Worm (Caenorhabditis elegans) whole organism, L4 larva: ENCODE results near the gene kars-1.
"Not testable (repeated sequence)": the region's sequence is repeated elsewhere in the genome, so short reads cannot be mapped to it uniquely, and the experiment has no call there.

Source experiments
- D1046.2 ChIP-seq: fragments of 200-800 bp; sonication (Bioruptor generic); IDR thresholded peaks from 2 replicates; pipeline ENCODE4 v1.3.6; 2022; ENCODE audit warnings: missing genetic modification characterization, missing compliant biosample characterization
- F49E8.2 ChIP-seq: sonication (generic microtip); optimal IDR thresholded peaks from 2 replicates; lab custom pipeline; 2016; ENCODE audit warnings: missing compliant biosample characterization, mild to moderate bottlenecking, missing genetic modification characterization, borderline replicate concordance
- T20F7.1 ChIP-seq: fragments of 200-800 bp; sonication (Bioruptor generic); optimal IDR thresholded peaks from 2 replicates; lab custom pipeline; 2018; ENCODE audit warnings: mild to moderate bottlenecking, missing genetic modification characterization, missing compliant biosample characterization
- T26A8.4 ChIP-seq: fragments of 200-800 bp; sonication (Bioruptor generic); IDR thresholded peaks from 2 replicates; pipeline ENCODE4 v1.3.6; 2022; ENCODE audit warnings: missing genetic modification characterization, missing compliant biosample characterization
- Y105C5A.15 ChIP-seq: fragments of 200-800 bp; sonication (Bioruptor generic); IDR thresholded peaks from 2 replicates; pipeline ENCODE4 v1.3.6; 2022; ENCODE audit warnings: missing genetic modification characterization, missing compliant biosample characterization
- Y48G9A.11 ChIP-seq: fragments of 200-800 bp; sonication (Bioruptor generic); IDR thresholded peaks from 2 replicates; pipeline ENCODE4 v1.3.6; 2022; ENCODE audit warnings: missing genetic modification reagents, missing genetic modification characterization, missing compliant biosample characterization
- Y75B8A.6 ChIP-seq: fragments of 200-800 bp; sonication (Bioruptor generic); IDR thresholded peaks from 2 replicates; pipeline ENCODE4 v1.3.6; 2022; ENCODE audit warnings: missing genetic modification reagents, missing genetic modification characterization, missing compliant biosample characterization
- ZK337.2 ChIP-seq: fragments of 200-800 bp; sonication (Bioruptor generic); IDR thresholded peaks from 2 replicates; pipeline ENCODE4 v1.3.6; 2022; ENCODE audit warnings: missing genetic modification reagents, missing genetic modification characterization, missing compliant biosample characterization
- aly-2 ChIP-seq: sonication (generic microtip); optimal IDR thresholded peaks from 2 replicates; lab custom pipeline; 2018; ENCODE audit warnings: missing biosample characterization, missing genetic modification characterization
- ceh-20 ChIP-seq: fragments of 200-800 bp; sonication (Bioruptor generic); IDR thresholded peaks from 2 replicates; pipeline ENCODE4 v1.3.6; 2022; ENCODE audit warnings: missing genetic modification reagents, missing genetic modification characterization, missing compliant biosample characterization
- ceh-32 ChIP-seq: sonication (generic microtip); optimal IDR thresholded peaks from 2 replicates; lab custom pipeline; 2016; ENCODE audit warnings: mild to moderate bottlenecking, missing genetic modification characterization, missing compliant biosample characterization; ENCODE audit not compliant: poor library complexity
- ceh-44 ChIP-seq: fragments of 200-800 bp; sonication (Bioruptor generic); IDR thresholded peaks from 2 replicates; pipeline ENCODE4 v1.3.6; 2022; ENCODE audit warnings: missing genetic modification reagents, missing genetic modification characterization, missing compliant biosample characterization
- cey-2 ChIP-seq: sonication (generic microtip); optimal IDR thresholded peaks from 3 replicates; lab custom pipeline; 2017; ENCODE audit warnings: missing genetic modification characterization, mild to moderate bottlenecking, missing compliant biosample characterization, antibody characterized with exemption, borderline replicate concordance; ENCODE audit not compliant: insufficient read depth
- ctbp-1 ChIP-seq: fragments of 200-800 bp; sonication (Bioruptor generic); IDR thresholded peaks from 2 replicates; pipeline ENCODE4 v1.3.6; 2022; ENCODE audit warnings: missing genetic modification reagents, missing genetic modification characterization, missing compliant biosample characterization
- daf-8 ChIP-seq: fragments of 200-800 bp; sonication (Bioruptor generic); IDR thresholded peaks from 2 replicates; pipeline ENCODE4 v1.3.6; 2022; ENCODE audit warnings: missing genetic modification characterization, missing compliant biosample characterization
- dmd-6 ChIP-seq: fragments of 200-800 bp; sonication (Bioruptor generic); IDR thresholded peaks from 2 replicates; pipeline ENCODE4 v1.3.6; 2022; ENCODE audit warnings: missing genetic modification reagents, missing genetic modification characterization, missing compliant biosample characterization
- dmd-8 ChIP-seq: fragments of 200-800 bp; sonication (Bioruptor generic); IDR thresholded peaks from 2 replicates; pipeline ENCODE4 v1.3.6; 2022; ENCODE audit warnings: missing genetic modification characterization, missing compliant biosample characterization
- egl-27 ChIP-seq: sonication (generic microtip); optimal IDR thresholded peaks from 3 replicates; lab custom pipeline; 2017; ENCODE audit warnings: missing biosample characterization, missing genetic modification reagents, missing genetic modification characterization
- egl-43 ChIP-seq: fragments of 200-800 bp; sonication (Bioruptor generic); IDR thresholded peaks from 2 replicates; pipeline ENCODE4 v1.3.6; 2022; ENCODE audit warnings: missing genetic modification reagents, missing genetic modification characterization, missing compliant biosample characterization
- lim-7 ChIP-seq: fragments of 200-800 bp; sonication (Bioruptor generic); IDR thresholded peaks from 2 replicates; pipeline ENCODE4 v1.3.6; 2022; ENCODE audit warnings: missing genetic modification characterization, missing compliant biosample characterization
- lin-1 ChIP-seq: fragments of 200-800 bp; sonication (Bioruptor generic); IDR thresholded peaks from 2 replicates; pipeline ENCODE4 v1.3.6; 2022; ENCODE audit warnings: missing genetic modification reagents, missing genetic modification characterization, missing compliant biosample characterization
- lin-13 ChIP-seq: fragments of 150-350 bp; optimal IDR thresholded peaks from 2 replicates; lab custom pipeline; 2014; ENCODE audit warnings: missing biosample characterization, missing genetic modification reagents, missing genetic modification characterization
- lin-29 ChIP-seq: fragments of 200-800 bp; sonication (Bioruptor generic); IDR thresholded peaks from 2 replicates; pipeline ENCODE4 v1.3.6; 2022; ENCODE audit warnings: missing genetic modification reagents, missing genetic modification characterization, missing compliant biosample characterization
- lin-38 ChIP-seq: fragments of 200-800 bp; sonication (Bioruptor generic); IDR thresholded peaks from 2 replicates; pipeline ENCODE4 v1.3.6; 2022; ENCODE audit warnings: missing genetic modification reagents, missing genetic modification characterization, missing compliant biosample characterization
- lsy-2 ChIP-seq, 2 experiments: fragments of 150-350 bp in 1 of 2; sonication (generic microtip) in 1 of 2; optimal IDR thresholded peaks; 2 replicates each; lab custom pipeline; 2014 to 2017; ENCODE audit warnings: missing biosample characterization in 2 of 2, missing genetic modification characterization in 2 of 2
- madf-5 ChIP-seq, 2 experiments: fragments of 200-800 bp; sonication (Bioruptor generic); IDR thresholded peaks; 2 replicates each; pipeline ENCODE4 v1.3.6; 2022; ENCODE audit warnings: missing compliant biosample characterization in 2 of 2, missing genetic modification characterization in 2 of 2
- mdl-1 ChIP-seq, 2 experiments: fragments of 150-350 bp in 1 of 2; sonication (generic microtip) in 1 of 2; optimal IDR thresholded peaks; 2 replicates each; lab custom pipeline; 2014 to 2017; ENCODE audit warnings: missing biosample characterization in 2 of 2, missing genetic modification characterization in 2 of 2
- mdt-29 ChIP-seq: fragments of 200-800 bp; sonication (Bioruptor generic); IDR thresholded peaks from 2 replicates; pipeline ENCODE4 v1.3.6; 2022; ENCODE audit warnings: missing genetic modification reagents, missing genetic modification characterization, missing compliant biosample characterization
- mes-2 ChIP-seq: sonication (generic microtip); optimal IDR thresholded peaks from 2 replicates; lab custom pipeline; 2016; ENCODE audit warnings: missing genotype, mild to moderate bottlenecking, missing genetic modification characterization, missing compliant biosample characterization; ENCODE audit not compliant: poor library complexity, severe bottlenecking
- nhr-11 ChIP-seq: fragments of 150-350 bp; optimal IDR thresholded peaks from 2 replicates; lab custom pipeline; 2014; ENCODE audit warnings: missing biosample characterization, missing genetic modification characterization
- nhr-111 ChIP-seq: fragments of 200-800 bp; sonication (Bioruptor generic); optimal IDR thresholded peaks from 2 replicates; lab custom pipeline; 2018; ENCODE audit warnings: mild to moderate bottlenecking, missing genetic modification characterization, missing compliant biosample characterization
- nhr-41 ChIP-seq: fragments of 200-800 bp; sonication (Bioruptor generic); IDR thresholded peaks from 2 replicates; pipeline ENCODE4 v1.3.6; 2022; ENCODE audit warnings: missing genetic modification reagents, missing genetic modification characterization, missing compliant biosample characterization
- nhr-42 ChIP-seq: fragments of 200-800 bp; sonication (Bioruptor generic); IDR thresholded peaks from 2 replicates; pipeline ENCODE4 v1.3.6; 2022; ENCODE audit warnings: missing genetic modification characterization, missing compliant biosample characterization
- pha-4 ChIP-seq, 2 experiments: fragments of 150-350 bp in 1 of 2; fragments of 200-800 bp in 1 of 2; sonication (Bioruptor generic) in 1 of 2; IDR thresholded peaks in 1 of 2; optimal IDR thresholded peaks in 1 of 2; 2 replicates each; pipeline versions ENCODE4 v1.3.6 to Lab custom; 2014 to 2022; ENCODE audit warnings: missing genetic modification characterization in 2 of 2, missing genetic modification reagents in 2 of 2, missing biosample characterization in 1 of 2, missing compliant biosample characterization in 1 of 2
- rbr-2 ChIP-seq: sonication (generic microtip); optimal IDR thresholded peaks from 2 replicates; lab custom pipeline; 2016; ENCODE audit warnings: missing genotype, missing genetic modification characterization, missing compliant biosample characterization
- saeg-2 ChIP-seq: fragments of 200-800 bp; sonication (Bioruptor generic); IDR thresholded peaks from 2 replicates; pipeline ENCODE4 v1.3.6; 2022; ENCODE audit warnings: missing genetic modification reagents, missing genetic modification characterization, missing compliant biosample characterization
- set-16 ChIP-seq: fragments of 200-800 bp; sonication (Bioruptor generic); IDR thresholded peaks from 2 replicates; pipeline ENCODE4 v1.3.6; 2022; ENCODE audit warnings: missing genetic modification reagents, missing genetic modification characterization, missing compliant biosample characterization
- snpc-1.2 ChIP-seq: fragments of 200-800 bp; sonication (Bioruptor generic); IDR thresholded peaks from 2 replicates; pipeline ENCODE4 v1.3.6; 2022; ENCODE audit warnings: missing genetic modification reagents, missing genetic modification characterization, missing compliant biosample characterization
- snpc-4 ChIP-seq: fragments of 150-350 bp; optimal IDR thresholded peaks from 2 replicates; lab custom pipeline; 2014; ENCODE audit warnings: missing biosample characterization, missing genetic modification characterization
- tag-97 ChIP-seq: fragments of 200-800 bp; sonication (Bioruptor generic); IDR thresholded peaks from 2 replicates; pipeline ENCODE4 v1.3.6; 2022; ENCODE audit warnings: missing genetic modification characterization, missing compliant biosample characterization
- tra-1 ChIP-seq: fragments of 200-800 bp; sonication (Bioruptor generic); IDR thresholded peaks from 2 replicates; pipeline ENCODE4 v1.3.6; 2022; ENCODE audit warnings: missing genetic modification reagents, missing genetic modification characterization, missing compliant biosample characterization
- unc-130 ChIP-seq: sonication (generic microtip); optimal IDR thresholded peaks from 2 replicates; lab custom pipeline; 2016; ENCODE audit warnings: missing genetic modification reagents, missing genetic modification characterization, missing compliant biosample characterization
- unc-39 ChIP-seq: sonication (generic microtip); optimal IDR thresholded peaks from 2 replicates; lab custom pipeline; 2017; ENCODE audit warnings: missing biosample characterization, missing genetic modification characterization
- unc-62 ChIP-seq, 3 experiments: fragments of 150-350 bp in 1 of 3; sonication (generic microtip); optimal IDR thresholded peaks in 2 of 3; peaks in 1 of 3; 1 replicate in 1 of 3; 2 replicates in 2 of 3; lab custom pipeline; 2014 to 2017; ENCODE audit warnings: missing biosample characterization in 3 of 3, missing genetic modification characterization in 3 of 3, missing genetic modification reagents in 3 of 3, missing genotype in 1 of 3
- vab-7 ChIP-seq: fragments of 200-800 bp; sonication (Bioruptor generic); IDR thresholded peaks from 2 replicates; pipeline ENCODE4 v1.3.6; 2022; ENCODE audit warnings: missing genetic modification reagents, missing genetic modification characterization, missing compliant biosample characterization
- zfp-3 ChIP-seq: fragments of 200-800 bp; sonication (Bioruptor generic); conservative IDR thresholded peaks from 2 replicates; pipeline ENCODE4 v1.3.6; 2022; ENCODE audit warnings: missing genetic modification reagents, missing genetic modification characterization, missing compliant biosample characterization

Gene kars-1

ce11 chrII:7049470-7049869, 22.7 kb downstream of the kars-1 start:
- no peak for TF ChIP-seq ceh-44 (GFP tag; lab: Robert Waterston, UW)
- TF ChIP-seq rbr-2 (tag; lab: Kevin White, UChicago) = no peak
- TF ChIP-seq tra-1 (GFP tag; lab: Robert Waterston, UW) = no peak
- no peak for TF ChIP-seq snpc-4 (tag; lab: Kevin White, UChicago)
- peak in 1 of 2 experiments; percentile 19 for TF ChIP-seq unc-62 (GFP tag; optimal IDR thresholded peaks at IDR 0.05 in 1 of 2; lab: Kevin White, UChicago)
- no peak for TF ChIP-seq unc-62 (tag; optimal IDR thresholded peaks at IDR 0.05; lab: Kevin White, UChicago)
- TF ChIP-seq aly-2 (tag; lab: Kevin White, UChicago) = no peak
- peak; percentile 35; the same call in 1 of the 2 replicates for TF ChIP-seq lin-38 (GFP tag; lab: Robert Waterston, UW)
- TF ChIP-seq T20F7.1 (GFP tag; lab: Kevin White, UChicago) = no peak
- TF ChIP-seq set-16 = peak; percentile 78
- TF ChIP-seq ceh-32 (tag; lab: Kevin White, UChicago) = no peak
- TF ChIP-seq unc-39 (tag; lab: Kevin White, UChicago) = no peak
- TF ChIP-seq lin-13 (GFP tag; lab: Kevin White, UChicago) = no peak
- TF ChIP-seq egl-43 (GFP tag; lab: Robert Waterston, UW) = peak; percentile 72
- no peak for TF ChIP-seq cey-2
- TF ChIP-seq ZK337.2 (GFP tag; lab: Robert Waterston, UW) = no peak
- TF ChIP-seq nhr-42 (GFP tag; lab: Robert Waterston, UW) = no peak
- no peak for TF ChIP-seq mdl-1 (tag; optimal IDR thresholded peaks at IDR 0.05; lab: Kevin White, UChicago)
- TF ChIP-seq F49E8.2 (tag; lab: Kevin White, UChicago) = no peak
- no peak for TF ChIP-seq ctbp-1 (GFP tag; lab: Robert Waterston, UW)
- no peak for TF ChIP-seq tag-97 (GFP tag; lab: Robert Waterston, UW)
- no peak for TF ChIP-seq Y105C5A.15 (GFP tag; lab: Robert Waterston, UW)
- no peak for TF ChIP-seq nhr-111 (GFP tag; lab: Kevin White, UChicago)
- TF ChIP-seq nhr-11 = no peak
- TF ChIP-seq unc-130 (GFP tag; lab: Kevin White, UChicago) = no peak
- TF ChIP-seq egl-27 = no peak
- TF ChIP-seq lim-7 = 0 out of 2 replicates have a peak, but pooled peaks have one; percentile 10
- no peak for TF ChIP-seq lsy-2 (tag; optimal IDR thresholded peaks at IDR 0.05; lab: Kevin White, UChicago)
- TF ChIP-seq, all 104 proteins: peak for 5

DNA sequence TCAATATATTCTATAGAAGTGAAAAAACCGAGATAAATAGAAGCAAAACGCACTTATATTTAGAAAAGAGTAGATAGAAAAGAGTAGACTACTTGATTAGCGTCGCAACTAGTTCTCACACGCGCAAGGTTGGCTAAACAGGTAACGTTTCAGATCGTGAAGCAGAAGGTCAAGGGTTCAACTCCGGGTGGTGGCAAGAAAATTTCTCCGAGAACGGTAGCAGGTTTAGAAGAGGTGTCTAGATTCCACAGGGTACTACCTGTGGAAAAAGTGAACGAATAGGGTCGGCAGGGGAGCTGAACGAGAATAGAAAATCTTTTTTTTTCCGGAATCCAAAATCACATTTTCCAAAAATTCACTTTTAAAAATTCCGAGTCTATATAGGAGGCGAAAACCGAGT, 30.1 kb downstream of the kars-1 start:
- TF ChIP-seq mes-2 (peak; percentile 3), lin-38 (GFP tag; lab: Robert Waterston, UW) (peak; percentile 82), mdt-29 (peak; percentile 70), Y75B8A.6 (GFP tag; lab: Robert Waterston, UW) (0 out of 2 replicates have a peak, but pooled peaks have one; percentile 15), ctbp-1 (GFP tag; lab: Robert Waterston, UW) (peak; percentile 73), daf-8 (0 out of 2 replicates have a peak, but pooled peaks have one; percentile 61), saeg-2 (0 out of 2 replicates have a peak, but pooled peaks have one; percentile 15), dmd-6 (GFP tag; lab: Robert Waterston, UW) (peak; percentile 29; the same call in 1 of the 2 replicates), snpc-1.2 (peak; percentile 78), zfp-3 (GFP tag; lab: Robert Waterston, UW) (peak; percentile 46; the same call in 1 of the 2 replicates), madf-5 (GFP tag; IDR thresholded peaks at IDR 0.05; lab: Robert Waterston, UW) (peak; percentile 38 to 92; a peak in 3 of 4 replicates), nhr-41 (peak; percentile 60; the same call in 1 of the 2 replicates), nhr-42 (GFP tag; lab: Robert Waterston, UW) (peak; percentile 58; the same call in 1 of the 2 replicates), dmd-8 (peak; percentile 96), Y48G9A.11 (GFP tag; lab: Robert Waterston, UW) (peak; percentile 81), ceh-20 (GFP tag; lab: Robert Waterston, UW) (peak; percentile 24; the same call in 1 of the 2 replicates), D1046.2 (GFP tag; lab: Robert Waterston, UW) (peak; percentile 74; the same call in 1 of the 2 replicates), Y105C5A.15 (GFP tag; lab: Robert Waterston, UW) (peak; percentile 81), tra-1 (GFP tag; lab: Robert Waterston, UW) (peak; percentile 80), set-16 (0 out of 2 replicates have a peak, but pooled peaks have one; percentile 13), lin-29 (GFP tag; lab: Robert Waterston, UW) (0 out of 2 replicates have a peak, but pooled peaks have one; percentile 30), T26A8.4 (GFP tag; lab: Robert Waterston, UW) (peak; percentile 73), lin-1 (peak; percentile 58; the same call in 1 of the 2 replicates), pha-4 (GFP tag; IDR thresholded peaks at IDR 0.05; lab: Robert Waterston, UW) (peak; percentile 87), vab-7 (peak; percentile 69), lim-7 (peak; percentile 79)
- TF ChIP-seq pha-4 (tag; optimal IDR thresholded peaks at IDR 0.05; lab: Kevin White, UChicago) = not testable (repeated sequence)
